Worm (Caenorhabditis elegans): ENCODE data around the gene Y75B12B.1.

The Y75B12B.1 gene

DNA sequence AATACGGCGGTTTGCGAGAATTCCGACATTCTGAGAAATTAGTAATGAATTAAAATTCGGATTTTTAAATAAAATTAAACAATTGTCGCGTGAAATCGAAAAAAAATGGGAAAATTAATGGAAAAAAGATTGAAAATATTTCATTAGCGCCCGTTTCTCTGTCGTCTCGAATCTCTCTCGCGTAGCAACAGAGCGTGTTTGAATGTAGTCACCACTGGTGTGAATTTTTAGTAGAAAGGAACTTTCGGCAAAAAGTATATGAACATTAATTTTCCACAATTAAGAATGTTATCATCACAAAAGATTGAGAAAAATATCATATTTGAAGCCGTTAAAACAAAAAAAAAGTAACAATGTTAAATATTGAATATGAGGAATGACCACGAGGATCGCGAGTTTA lies 47.7 kb upstream of the Y75B12B.1 start, which contains the start of gene aipl-1 (continued):
- TF ChIP-seq ceh-82 (tag; optimal IDR thresholded peaks at IDR 0.05) (peak; percentile 79 to 92 (median 87)), ama-1 (optimal IDR thresholded peaks at IDR 0.05) (peak; percentile 26), zag-1 (tag; optimal IDR thresholded peaks at IDR 0.05) (no peak), ceh-90 (tag; optimal IDR thresholded peaks at IDR 0.05) (no peak), nhr-20 (tag; optimal IDR thresholded peaks at IDR 0.05) (peak; percentile 78), hlh-4 (tag; optimal IDR thresholded peaks at IDR 0.05) (no peak), egl-13 (tag; optimal IDR thresholded peaks at IDR 0.05) (no peak), unc-130 (tag; optimal IDR thresholded peaks at IDR 0.05) (peak; percentile 76), irx-1 (tag; optimal IDR thresholded peaks at IDR 0.05) (peak; percentile 13), lsy-2 (tag; optimal IDR thresholded peaks at IDR 0.05) (peak; percentile 74 to 92), xbp-1 (tag; optimal IDR thresholded peaks at IDR 0.05) (peak; percentile 69), elt-2 (tag; optimal IDR thresholded peaks at IDR 0.05) (peak; percentile 21), nhr-90 (tag; optimal IDR thresholded peaks at IDR 0.05; ENCODE audit: poor library complexity) (peak; percentile 56), dpl-1 (GFP tag; optimal IDR thresholded peaks at IDR 0.05) (peak; percentile 85 to 90 (median 87)), Y116A8C.19 (tag; optimal IDR thresholded peaks at IDR 0.05; ENCODE audit: borderline replicate concordance) (no peak), tlp-1 (tag; optimal IDR thresholded peaks at IDR 0.05) (no peak), unc-98 (GFP tag; IDR thresholded peaks at IDR 0.05) (no peak), vab-15 (tag; optimal IDR thresholded peaks at IDR 0.05) (peak; percentile 78), efl-3 (GFP tag; optimal IDR thresholded peaks at IDR 0.05) (no peak), rnt-1 (tag; optimal IDR thresholded peaks at IDR 0.05) (peak; percentile 93), ces-1 (GFP tag; optimal IDR thresholded peaks at IDR 0.05) (no peak), jun-1 (tag; optimal IDR thresholded peaks at IDR 0.05) (peak; percentile 41), nhr-28 (tag; optimal IDR thresholded peaks at IDR 0.05) (no peak), lir-3 (tag; optimal IDR thresholded peaks at IDR 0.05; ENCODE audit: poor library complexity) (peak; percentile 83), pag-3 (tag; optimal IDR thresholded peaks at IDR 0.05; ENCODE audit: borderline replicate concordance, insufficient read depth) (no peak), elt-3 (tag; optimal IDR thresholded peaks at IDR 0.05) (peak in 2 of 6 experiments; percentile 9 to 83), egl-27 (tag; optimal IDR thresholded peaks at IDR 0.05) (no peak), mab-9 (GFP tag; IDR thresholded peaks at IDR 0.05) (no peak), mef-2 (tag; optimal IDR thresholded peaks at IDR 0.05) (peak; percentile 43), nhr-76 (tag; optimal IDR thresholded peaks at IDR 0.05) (no peak), ztf-4 (tag; optimal IDR thresholded peaks at IDR 0.05) (no peak), fkh-4 (tag; optimal IDR thresholded peaks at IDR 0.05; ENCODE audit: borderline replicate concordance) (no peak), lin-39 (tag; optimal IDR thresholded peaks at IDR 0.05) (no peak), skn-1 (tag; optimal IDR thresholded peaks at IDR 0.05) (peak; percentile 86), swsn-7 (tag; optimal IDR thresholded peaks at IDR 0.05) (peak; percentile 63), nhr-71 (tag; optimal IDR thresholded peaks at IDR 0.05) (peak; percentile 87)

DNA sequence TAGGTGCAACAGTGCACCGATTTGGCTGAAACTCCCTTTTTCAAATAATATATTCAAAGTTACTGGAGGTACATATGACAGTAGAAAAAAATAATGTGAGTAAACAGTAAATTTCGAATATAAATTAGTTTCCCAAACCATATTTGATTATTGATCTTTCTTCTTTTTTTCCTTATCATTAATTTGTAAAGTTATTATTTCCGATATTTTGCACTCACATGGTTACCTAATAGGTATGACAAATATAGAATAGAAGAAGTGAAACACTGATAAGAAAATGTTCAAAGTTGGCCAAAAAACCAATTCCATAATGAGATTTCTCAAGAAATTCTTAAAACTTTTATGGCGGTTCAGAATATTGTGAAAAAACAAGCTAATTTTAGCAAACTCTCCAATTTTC lies 44.7 kb upstream of the Y75B12B.1 start:
- no peak for TF ChIP-seq C04F5.9 (tag; optimal IDR thresholded peaks at IDR 0.05)
- TF ChIP-seq pqm-1 (tag; optimal IDR thresholded peaks at IDR 0.05) = no peak
- TF ChIP-seq pag-3 (tag; optimal IDR thresholded peaks at IDR 0.05; ENCODE audit: borderline replicate concordance, insufficient read depth) = no peak
- no peak for TF ChIP-seq isw-1 (GFP tag; IDR thresholded peaks at IDR 0.05)
- no peak for TF ChIP-seq sox-4 (tag; optimal IDR thresholded peaks at IDR 0.05)
- no peak for TF ChIP-seq lin-39 (tag; optimal IDR thresholded peaks at IDR 0.05)
- peak; percentile 48 for TF ChIP-seq elt-2 (tag; optimal IDR thresholded peaks at IDR 0.05)
- no peak for TF ChIP-seq nhr-85 (tag)
- TF ChIP-seq ceh-82 (tag; optimal IDR thresholded peaks at IDR 0.05) = no peak
- TF ChIP-seq lin-35 (GFP tag; optimal IDR thresholded peaks at IDR 0.05) = peak in 1 of 2 experiments; percentile 17

All from whole organism, L1 larva.